Fruit fly (Drosophila melanogaster): ENCODE measurements around the gene CG3808.

The CG3808 gene

dm6 chr3L:19014090-19014489, 13.7 kb upstream of the CG3808 start (continued):
- TF ChIP-seq CG14710 (tag; optimal IDR thresholded peaks at IDR 0.05): no peak
- peak; percentile 44 for TF ChIP-seq CG12769 (tag; optimal IDR thresholded peaks at IDR 0.05)
- no peak for TF ChIP-seq gfzf (GFP tag; optimal IDR thresholded peaks at IDR 0.05)
- no peak for TF ChIP-seq lov (optimal IDR thresholded peaks at IDR 0.05)
- TF ChIP-seq lov (GFP tag; IDR thresholded peaks at IDR 0.05): no peak
- TF ChIP-seq Pdp1 (GFP tag; optimal IDR thresholded peaks at IDR 0.05): peak in 1 of 2 experiments; percentile 23
- no peak for TF ChIP-seq Mad (GFP tag; optimal IDR thresholded peaks at IDR 0.05)
- TF ChIP-seq CG30403 (GFP tag; optimal IDR thresholded peaks at IDR 0.05): no peak
- TF ChIP-seq CG13296 (GFP tag; optimal IDR thresholded peaks at IDR 0.05): no peak
- TF ChIP-seq E2f1 (GFP tag; IDR thresholded peaks at IDR 0.05): no peak
- TF ChIP-seq CG3726 (GFP tag; IDR thresholded peaks at IDR 0.05): no peak
- TF ChIP-seq CG9437 (GFP tag; optimal IDR thresholded peaks at IDR 0.05): no peak
- TF ChIP-seq CG1602 (GFP tag; optimal IDR thresholded peaks at IDR 0.05): no peak
- TF ChIP-seq CG4360 (GFP tag; IDR thresholded peaks at IDR 0.05): peak; percentile 71
- TF ChIP-seq Med (GFP tag): peak; percentile 73
- TF ChIP-seq CG13775 (GFP tag; optimal IDR thresholded peaks at IDR 0.05): no peak
- no peak for TF ChIP-seq CG7928 (GFP tag; optimal IDR thresholded peaks at IDR 0.05)
- TF ChIP-seq Fer2 (tag; optimal IDR thresholded peaks at IDR 0.05): no peak
- TF ChIP-seq CG13894 (tag; optimal IDR thresholded peaks at IDR 0.05): peak; percentile 40
- TF ChIP-seq CG9797 (GFP tag; optimal IDR thresholded peaks at IDR 0.05): no peak
- no peak for TF ChIP-seq pan (optimal IDR thresholded peaks at IDR 0.05)
- TF ChIP-seq pan (GFP tag; optimal IDR thresholded peaks at IDR 0.05 in 1 of 2, IDR thresholded peaks at IDR 0.05 in 1 of 2): no peak
- peak; percentile 41 for TF ChIP-seq gro (GFP tag; optimal IDR thresholded peaks at IDR 0.05)
- peak; percentile 86 for TF ChIP-seq sd (tag; optimal IDR thresholded peaks at IDR 0.05)
- TF ChIP-seq CG15696 (tag; optimal IDR thresholded peaks at IDR 0.05): no peak
- no peak for TF ChIP-seq sens (GFP tag)
- no peak for TF ChIP-seq CG9727 (GFP tag; optimal IDR thresholded peaks at IDR 0.05)
- TF ChIP-seq Dek (tag; optimal IDR thresholded peaks at IDR 0.05): no peak
- TF ChIP-seq CG31388 (GFP tag; optimal IDR thresholded peaks at IDR 0.05): no peak
- no peak for TF ChIP-seq sima (GFP tag; optimal IDR thresholded peaks at IDR 0.05)
- TF ChIP-seq CG6689 (GFP tag; IDR thresholded peaks at IDR 0.05): no peak
- TF ChIP-seq sim (GFP tag; IDR thresholded peaks at IDR 0.05): no peak
- no peak for TF ChIP-seq so (GFP tag; IDR thresholded peaks at IDR 0.05)
- no peak for TF ChIP-seq Atf-2 (GFP tag; optimal IDR thresholded peaks at IDR 0.05)
- TF ChIP-seq Rfx (GFP tag; IDR thresholded peaks at IDR 0.05): 0 out of 2 replicates have a peak, but pooled peaks have one; percentile 34
- TF ChIP-seq tll (GFP tag; optimal IDR thresholded peaks at IDR 0.05): no peak
- TF ChIP-seq en (GFP tag; optimal IDR thresholded peaks at IDR 0.05): no peak
- TF ChIP-seq CG6765 (GFP tag; optimal IDR thresholded peaks at IDR 0.05): no peak
- TF ChIP-seq chinmo (GFP tag; IDR thresholded peaks at IDR 0.05; ENCODE audit: partially characterized antibody): peak; percentile 60; the same call in 1 of the 4 replicates
- TF ChIP-seq Xrp1 (GFP tag; IDR thresholded peaks at IDR 0.05): no peak
- no peak for TF ChIP-seq Ptx1 (GFP tag; IDR thresholded peaks at IDR 0.05)
- no peak for TF ChIP-seq fu2 (GFP tag; optimal IDR thresholded peaks at IDR 0.05)
- TF ChIP-seq CG34422 (GFP tag; IDR thresholded peaks at IDR 0.05): no peak
- TF ChIP-seq cwo (GFP tag; optimal IDR thresholded peaks at IDR 0.05): no peak
